Fruit fly (Drosophila melanogaster) whole organism, prepupa: ENCODE results near the gene Chro.

Experiments
- Blimp-1 ChIP-seq: fragments of 200-800 bp; sonication (Bioruptor generic); optimal IDR thresholded peaks from 3 replicates; lab custom pipeline; 2017; ENCODE audit warnings: missing biosample characterization, missing genetic modification characterization, mild to moderate bottlenecking, moderate library complexity, missing genetic modification reagents
- CG10669 ChIP-seq: fragments of 200-800 bp; sonication (Bioruptor generic); optimal IDR thresholded peaks from 3 replicates; lab custom pipeline; 2018; ENCODE audit warnings: missing biosample characterization, mild to moderate bottlenecking, missing genetic modification characterization, moderate library complexity
- CG15336 ChIP-seq: fragments of 200-800 bp; sonication (Bioruptor generic); IDR thresholded peaks from 2 replicates; pipeline ENCODE4 v1.3.6; 2022; ENCODE audit warnings: missing biosample characterization, missing genetic modification characterization
- CG1621 ChIP-seq: fragments of 200-800 bp; sonication (Bioruptor generic); optimal IDR thresholded peaks from 3 replicates; lab custom pipeline; 2018; ENCODE audit warnings: missing biosample characterization, mild to moderate bottlenecking, missing genetic modification characterization
- CG16779 ChIP-seq: fragments of 200-800 bp; sonication (Bioruptor generic); optimal IDR thresholded peaks from 3 replicates; lab custom pipeline; 2017; ENCODE audit warnings: missing biosample characterization, mild to moderate bottlenecking, missing genetic modification characterization
- CG31627 ChIP-seq: fragments of 200-800 bp; sonication (Bioruptor generic); optimal IDR thresholded peaks from 3 replicates; lab custom pipeline; 2016; ENCODE audit warnings: missing biosample characterization, missing genetic modification characterization
- CG32006 ChIP-seq: fragments of 200-800 bp; sonication (Bioruptor generic); optimal IDR thresholded peaks from 3 replicates; lab custom pipeline; 2017; ENCODE audit warnings: missing biosample characterization, mild to moderate bottlenecking, missing genetic modification characterization
- CG34406 ChIP-seq: fragments of 200-800 bp; sonication (Bioruptor generic); optimal IDR thresholded peaks from 3 replicates; lab custom pipeline; 2016; ENCODE audit warnings: missing biosample characterization, missing genetic modification characterization
- CG3919 ChIP-seq: fragments of 200-800 bp; sonication (Bioruptor generic); optimal IDR thresholded peaks from 3 replicates; lab custom pipeline; 2016; ENCODE audit warnings: missing biosample characterization, missing genetic modification characterization
- CG4318 ChIP-seq: fragments of 200-800 bp; sonication (Bioruptor generic); optimal IDR thresholded peaks from 3 replicates; lab custom pipeline; 2017; ENCODE audit warnings: missing biosample characterization, mild to moderate bottlenecking, missing genetic modification characterization
- CG6276 ChIP-seq: fragments of 200-800 bp; sonication (Bioruptor generic); optimal IDR thresholded peaks from 2 replicates; lab custom pipeline; 2017; ENCODE audit warnings: missing biosample characterization, mild to moderate bottlenecking, missing genetic modification characterization
- CG6792 ChIP-seq: fragments of 200-800 bp; sonication (Bioruptor generic); optimal IDR thresholded peaks from 3 replicates; lab custom pipeline; 2016; ENCODE audit warnings: missing biosample characterization, missing genetic modification characterization
- CG6854 ChIP-seq: fragments of 200-800 bp; sonication (Bioruptor generic); optimal IDR thresholded peaks from 2 replicates; lab custom pipeline; 2017; ENCODE audit warnings: missing biosample characterization, mild to moderate bottlenecking, missing genetic modification characterization
- CG7368 ChIP-seq: fragments of 200-800 bp; sonication (Bioruptor generic); optimal IDR thresholded peaks from 3 replicates; lab custom pipeline; 2016; ENCODE audit warnings: missing biosample characterization, missing genetic modification characterization
- CG8119 ChIP-seq: fragments of 200-800 bp; sonication (Bioruptor generic); IDR thresholded peaks from 3 replicates; pipeline ENCODE4 v1.3.6; 2022; ENCODE audit warnings: missing biosample characterization, missing genetic modification characterization
- CG8319 ChIP-seq: fragments of 200-800 bp; sonication (Bioruptor generic); optimal IDR thresholded peaks from 3 replicates; lab custom pipeline; 2016; ENCODE audit warnings: missing biosample characterization, missing genetic modification characterization
- CG8632 ChIP-seq: fragments of 200-800 bp; sonication (Bioruptor generic); optimal IDR thresholded peaks from 3 replicates; lab custom pipeline; 2016; ENCODE audit warnings: missing biosample characterization, missing genetic modification characterization
- CG9139 ChIP-seq: fragments of 200-800 bp; sonication (Bioruptor generic); optimal IDR thresholded peaks from 3 replicates; lab custom pipeline; 2017; ENCODE audit warnings: missing biosample characterization, mild to moderate bottlenecking, missing genetic modification characterization
- Eip75B ChIP-seq: fragments of 200-800 bp; sonication (Bioruptor generic); optimal IDR thresholded peaks from 3 replicates; lab custom pipeline; 2016; ENCODE audit warnings: missing biosample characterization, missing genetic modification characterization
- Eip78C ChIP-seq: fragments of 200-800 bp; sonication (Bioruptor generic); peaks from one replicate; lab custom pipeline; 2016; ENCODE audit warnings: missing biosample characterization, missing genetic modification characterization
- Ets21C ChIP-seq: fragments of 200-800 bp; sonication (Bioruptor generic); optimal IDR thresholded peaks from 3 replicates; lab custom pipeline; 2016; ENCODE audit warnings: missing biosample characterization, missing genetic modification characterization
- Ets96B ChIP-seq: fragments of 200-800 bp; optimal IDR thresholded peaks from 2 replicates; lab custom pipeline; 2019; ENCODE audit warnings: missing biosample characterization, mild to moderate bottlenecking, missing genetic modification characterization, moderate library complexity
- Gug ChIP-seq: fragments of 200-800 bp; sonication (Bioruptor generic); IDR thresholded peaks from 2 replicates; pipeline ENCODE4 v1.3.6; 2022; ENCODE audit warnings: missing biosample characterization, missing genetic modification characterization
- Hr38 ChIP-seq: sonication (Bioruptor generic); optimal IDR thresholded peaks from 2 replicates; lab custom pipeline; 2016; ENCODE audit warnings: missing biosample characterization, missing genetic modification characterization
- Hr39 ChIP-seq: fragments of 200-800 bp; sonication (Bioruptor generic); optimal IDR thresholded peaks from 2 replicates; lab custom pipeline; 2016; ENCODE audit warnings: missing biosample characterization, missing genetic modification characterization
- Hr4 ChIP-seq: fragments of 200-800 bp; sonication (Bioruptor generic); optimal IDR thresholded peaks from 3 replicates; lab custom pipeline; 2016; ENCODE audit warnings: missing biosample characterization, missing genetic modification characterization
- Lpt ChIP-seq: fragments of 200-800 bp; sonication (Bioruptor generic); optimal IDR thresholded peaks from 3 replicates; lab custom pipeline; 2016; ENCODE audit warnings: missing biosample characterization, missing genetic modification characterization
- Met ChIP-seq: fragments of 200-800 bp; sonication (Bioruptor generic); optimal IDR thresholded peaks from 3 replicates; lab custom pipeline; 2016; ENCODE audit warnings: missing biosample characterization, missing genetic modification characterization
- Smox ChIP-seq: fragments of 200-800 bp; sonication (Bioruptor generic); optimal IDR thresholded peaks from 3 replicates; lab custom pipeline; 2016; ENCODE audit warnings: missing biosample characterization, missing genetic modification characterization
- Sox102F ChIP-seq: fragments of 200-800 bp; sonication (Bioruptor generic); optimal IDR thresholded peaks from 2 replicates; lab custom pipeline; 2016; ENCODE audit warnings: missing biosample characterization, mild to moderate bottlenecking, missing genetic modification characterization
- Sox14 ChIP-seq: fragments of 200-800 bp; sonication (Bioruptor generic); optimal IDR thresholded peaks from 3 replicates; lab custom pipeline; 2016; ENCODE audit warnings: missing biosample characterization, missing genetic modification characterization
- Sox15 ChIP-seq: fragments of 200-800 bp; sonication (Bioruptor generic); optimal IDR thresholded peaks from 3 replicates; lab custom pipeline; 2016; ENCODE audit warnings: missing biosample characterization, missing genetic modification characterization
- acj6 ChIP-seq: fragments of 200-800 bp; sonication (Bioruptor generic); optimal IDR thresholded peaks from 3 replicates; lab custom pipeline; 2016; ENCODE audit warnings: missing biosample characterization, missing genetic modification characterization
- cyc ChIP-seq: fragments of 200-800 bp; sonication (Bioruptor generic); optimal IDR thresholded peaks from 3 replicates; lab custom pipeline; 2016; ENCODE audit warnings: missing biosample characterization, missing genetic modification characterization
- eg ChIP-seq: fragments of 200-800 bp; sonication (Bioruptor generic); IDR thresholded peaks from 3 replicates; pipeline ENCODE4 v1.3.6; 2022; ENCODE audit warnings: missing biosample characterization, missing genetic modification characterization
- esn ChIP-seq: fragments of 200-800 bp; sonication (Bioruptor generic); optimal IDR thresholded peaks from 2 replicates; lab custom pipeline; 2016; ENCODE audit warnings: missing biosample characterization, mild to moderate bottlenecking, missing genetic modification characterization, moderate library complexity
- fd59A ChIP-seq: fragments of 200-800 bp; sonication (Bioruptor generic); optimal IDR thresholded peaks from 2 replicates; lab custom pipeline; 2017; ENCODE audit warnings: missing biosample characterization, mild to moderate bottlenecking, missing genetic modification characterization, missing genetic modification reagents
- fd85E ChIP-seq: fragments of 200-800 bp; sonication (Bioruptor generic); optimal IDR thresholded peaks from 3 replicates; lab custom pipeline; 2016; ENCODE audit warnings: missing biosample characterization, missing genetic modification characterization
- lz ChIP-seq: fragments of 200-800 bp; sonication (Bioruptor generic); optimal IDR thresholded peaks from 3 replicates; lab custom pipeline; 2016; ENCODE audit warnings: missing biosample characterization, missing genetic modification characterization
- pdm3 ChIP-seq: fragments of 200-800 bp; sonication (Bioruptor generic); optimal IDR thresholded peaks from 3 replicates; lab custom pipeline; 2016; ENCODE audit warnings: missing biosample characterization, missing genetic modification characterization
- salr ChIP-seq, 2 experiments: fragments of 200-800 bp; sonication (Bioruptor generic); optimal IDR thresholded peaks; 3 replicates each; lab custom pipeline; 2016 to 2018; ENCODE audit warnings: missing biosample characterization in 2 of 2, missing genetic modification characterization in 2 of 2, mild to moderate bottlenecking in 1 of 2
- spab ChIP-seq: fragments of 200-800 bp; sonication (Bioruptor generic); optimal IDR thresholded peaks from 2 replicates; lab custom pipeline; 2017; ENCODE audit warnings: missing biosample characterization, mild to moderate bottlenecking, missing genetic modification characterization, missing genetic modification reagents
- ss ChIP-seq, 2 experiments: fragments of 200-800 bp; sonication (Bioruptor generic); optimal IDR thresholded peaks; 2 replicates in 1 of 2; 3 replicates in 1 of 2; lab custom pipeline; 2017 to 2018; ENCODE audit warnings: mild to moderate bottlenecking in 2 of 2, missing biosample characterization in 2 of 2, missing genetic modification characterization in 2 of 2, moderate library complexity in 1 of 2
- svp ChIP-seq: fragments of 200-800 bp; sonication (Bioruptor generic); peaks from one replicate; lab custom pipeline; 2016; ENCODE audit warnings: missing biosample characterization, missing genetic modification characterization
- topi ChIP-seq: fragments of 200-800 bp; sonication (Bioruptor generic); optimal IDR thresholded peaks from 3 replicates; lab custom pipeline; 2016; ENCODE audit warnings: missing biosample characterization, missing genetic modification characterization
- vri ChIP-seq: fragments of 200-800 bp; sonication (Bioruptor generic); optimal IDR thresholded peaks from 3 replicates; lab custom pipeline; 2016; ENCODE audit warnings: missing biosample characterization, mild to moderate bottlenecking, missing genetic modification characterization

Chro gene

DNA sequence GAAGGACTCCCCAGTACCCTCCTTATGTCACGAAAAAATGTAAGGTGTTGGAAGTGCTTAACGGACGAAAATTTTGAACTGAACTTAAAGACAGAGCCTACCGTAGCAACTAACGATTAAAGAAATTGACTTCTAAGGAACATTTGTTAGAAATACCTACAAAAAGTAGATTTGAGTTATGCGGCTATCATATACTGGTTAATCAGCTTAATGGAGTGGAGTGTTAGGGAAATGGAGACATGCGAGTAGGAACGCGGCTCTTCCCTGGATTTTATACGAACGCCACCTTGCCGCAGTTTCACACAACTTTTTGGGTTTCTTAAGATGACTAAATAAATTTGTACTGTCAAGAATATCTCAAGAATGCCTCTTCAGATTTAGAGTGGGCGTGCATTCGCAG lies 25.4 kb downstream of the Chro start, which contains the start of gene CG32462:
Gene CG32462 (minus strand): TSS at position 101 of the 400 bp plus-strand sequence.
- TF ChIP-seq Hr39 (GFP tag; lab: Kevin White, UChicago) (no peak), CG10669 (GFP tag; lab: Kevin White, UChicago) (no peak), spab (GFP tag; lab: Kevin White, UChicago) (no peak), Eip75B (no peak), pdm3 (GFP tag; lab: Kevin White, UChicago) (no peak), Hr38 (GFP tag; lab: Kevin White, UChicago) (no peak), Hr4 (GFP tag; lab: Kevin White, UChicago) (no peak), CG6854 (GFP tag; lab: Kevin White, UChicago) (no peak), Eip78C (GFP tag; lab: Kevin White, UChicago) (no peak), eg (GFP tag; lab: Robert Waterston, UW) (no peak)

DNA sequence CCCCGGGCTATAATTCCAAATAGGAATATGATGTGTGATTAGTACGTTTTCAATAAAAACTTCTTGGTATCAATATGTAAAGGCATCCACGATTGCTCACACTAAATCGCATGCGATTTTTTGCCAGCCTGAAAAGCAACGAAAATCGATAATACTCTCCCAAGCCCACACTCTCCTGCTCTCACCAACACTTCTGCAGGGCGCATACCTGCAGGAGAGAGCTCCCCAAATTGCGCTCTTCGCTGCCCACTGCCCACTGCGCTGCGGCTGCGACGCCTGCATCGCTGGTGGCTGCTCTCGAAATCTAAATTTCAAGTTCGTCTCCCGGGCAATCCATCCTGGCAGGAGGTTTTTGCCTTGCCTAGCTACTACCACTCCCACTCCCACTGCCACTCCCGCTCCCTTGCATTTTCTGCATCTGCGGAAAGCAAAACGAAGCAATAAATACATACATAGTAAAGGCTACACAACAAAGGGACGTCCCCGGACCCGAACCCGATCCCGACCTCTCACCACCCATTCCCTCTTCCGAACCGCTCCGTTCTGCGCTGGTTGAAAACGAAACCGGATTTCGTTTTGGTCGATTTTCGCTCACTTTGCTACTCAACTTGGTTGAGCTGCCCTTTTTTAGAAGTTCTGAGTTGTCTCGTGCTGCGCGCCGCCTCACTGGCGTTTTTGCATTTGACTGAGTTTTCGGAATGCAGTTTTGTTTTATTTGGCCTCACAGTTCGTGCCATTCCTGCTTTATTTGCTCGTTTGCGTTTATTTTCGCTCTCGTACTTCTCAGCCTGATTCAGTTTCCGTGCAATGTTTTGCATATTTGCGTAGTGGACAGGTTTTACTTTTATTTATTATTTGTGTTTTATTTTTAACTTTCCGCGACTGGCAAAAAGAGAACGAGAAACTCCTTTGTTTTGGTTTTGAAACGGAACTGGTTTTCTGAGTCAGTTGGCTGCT lies 27.3 kb downstream of the Chro start:
- TF ChIP-seq fd59A (peak; percentile 61), vri (GFP tag; lab: Kevin White, UChicago) (peak; percentile 63), CG34406 (peak; percentile 61), Sox15 (GFP tag; lab: Kevin White, UChicago) (no peak), CG10669 (GFP tag; lab: Kevin White, UChicago) (peak; percentile 85), CG6854 (GFP tag; lab: Kevin White, UChicago) (peak; percentile 90), CG6792 (GFP tag; lab: Kevin White, UChicago) (peak; percentile 18), Ets21C (GFP tag; lab: Kevin White, UChicago) (no peak), spab (GFP tag; lab: Kevin White, UChicago) (peak; percentile 92), Ets96B (peak; percentile 79), CG9139 (GFP tag; lab: Kevin White, UChicago) (peak; percentile 96), Hr39 (GFP tag; lab: Kevin White, UChicago) (no peak), CG1621 (tag; lab: Kevin White, UChicago) (peak; percentile 85), Gug (0 out of 2 replicates have a peak, but pooled peaks have one; percentile 8), esn (peak; percentile 33), lz (peak; percentile 11), Hr4 (GFP tag; lab: Kevin White, UChicago) (no peak), topi (GFP tag; lab: Kevin White, UChicago) (peak; percentile 26), CG8632 (peak; percentile 58), Sox14 (GFP tag; lab: Kevin White, UChicago) (peak; percentile 83), Blimp-1 (GFP tag; lab: Kevin White, UChicago) (peak; percentile 97), Smox (no peak), eg (GFP tag; lab: Robert Waterston, UW) (0 out of 3 replicates have a peak, but pooled peaks have one; percentile 43), acj6 (GFP tag; lab: Kevin White, UChicago) (peak; percentile 6), CG32006 (GFP tag; lab: Kevin White, UChicago) (peak; percentile 21), CG31627 (GFP tag; lab: Kevin White, UChicago) (no peak), Lpt (GFP tag; lab: Kevin White, UChicago) (peak; percentile 78), CG8319 (GFP tag; lab: Kevin White, UChicago) (peak; percentile 22), Met (GFP tag; lab: Kevin White, UChicago) (peak; percentile 34), CG6276 (GFP tag; lab: Kevin White, UChicago) (peak; percentile 79), CG4318 (GFP tag; lab: Kevin White, UChicago) (no peak), ss (GFP tag; optimal IDR thresholded peaks at IDR 0.05; lab: Kevin White, UChicago) (peak; percentile 96 to 99), CG7368 (GFP tag; lab: Kevin White, UChicago) (peak; percentile 52), CG16779 (tag; lab: Kevin White, UChicago) (peak; percentile 84), cyc (GFP tag; lab: Kevin White, UChicago) (no peak), CG15336 (GFP tag; lab: Robert Waterston, UW) (peak; percentile 38; the same call in 1 of the 2 replicates), salr (GFP tag; optimal IDR thresholded peaks at IDR 0.05; lab: Kevin White, UChicago) (peak; percentile 50 to 54), fd85E (GFP tag; lab: Kevin White, UChicago) (peak; percentile 41), Sox102F (GFP tag; lab: Kevin White, UChicago) (peak; percentile 72), svp (GFP tag; lab: Kevin White, UChicago) (peak; percentile 78), CG8119 (GFP tag; lab: Robert Waterston, UW) (peak; percentile 81), pdm3 (GFP tag; lab: Kevin White, UChicago) (peak; percentile 58), CG3919 (GFP tag; lab: Kevin White, UChicago) (peak; percentile 64)
